Worm (Caenorhabditis elegans) whole organism, midembryonic: ENCODE measurements around the gene C04E6.13.

Source experiments
- T22C8.4 ChIP-seq: fragments of 200-800 bp; sonication (Bioruptor generic); IDR thresholded peaks from 2 replicates; pipeline ENCODE4 v1.3.6; 2022; ENCODE audit warnings: missing genetic modification characterization, missing compliant biosample characterization
- cog-1 ChIP-seq: sonication (generic microtip); optimal IDR thresholded peaks from 2 replicates; lab custom pipeline; 2016; ENCODE audit warnings: missing genetic modification characterization, missing compliant biosample characterization
- flt-1 ChIP-seq: fragments of 200-800 bp; sonication (Bioruptor generic); IDR thresholded peaks from 2 replicates; pipeline ENCODE4 v1.3.6; 2022; ENCODE audit warnings: missing genetic modification characterization, missing compliant biosample characterization
- klf-2 ChIP-seq: fragments of 200-800 bp; sonication (Bioruptor generic); conservative IDR thresholded peaks from 2 replicates; pipeline ENCODE4 v1.3.6; 2022; ENCODE audit warnings: missing genetic modification reagents, missing genetic modification characterization, missing compliant biosample characterization
- med-1 ChIP-seq: sonication (generic microtip); optimal IDR thresholded peaks from 2 replicates; lab custom pipeline; 2017; ENCODE audit warnings: missing genetic modification characterization, mild to moderate bottlenecking, missing compliant biosample characterization, antibody characterized with exemption, missing genetic modification reagents; ENCODE audit not compliant: insufficient read depth
- ref-1 ChIP-seq: fragments of 200-800 bp; sonication (Bioruptor generic); conservative IDR thresholded peaks from 2 replicates; pipeline ENCODE4 v1.3.6; 2022; ENCODE audit warnings: missing genetic modification reagents, missing genetic modification characterization, missing compliant biosample characterization
- tab-1 ChIP-seq: fragments of 200-800 bp; sonication (Bioruptor generic); IDR thresholded peaks from 2 replicates; pipeline ENCODE4 v1.3.6; 2022; ENCODE audit warnings: missing genetic modification characterization, missing compliant biosample characterization
- ztf-23 ChIP-seq: fragments of 200-800 bp; sonication (Bioruptor generic); IDR thresholded peaks from 2 replicates; pipeline ENCODE4 v1.3.6; 2022; ENCODE audit warnings: missing genetic modification reagents, missing genetic modification characterization, missing compliant biosample characterization
- ztf-29 ChIP-seq: fragments of 200-800 bp; sonication (Bioruptor generic); IDR thresholded peaks from 2 replicates; pipeline ENCODE4 v1.3.6; 2022; ENCODE audit warnings: missing genetic modification reagents, missing genetic modification characterization, missing compliant biosample characterization

Gene C04E6.13

ce11 chrV:5891204-5891603, 21.3 kb upstream of the C04E6.13 start:
- TF ChIP-seq med-1 (GFP tag; lab: Kevin White, UChicago) (no peak), T22C8.4 (GFP tag; lab: Robert Waterston, UW) (no peak), cog-1 (tag; lab: Kevin White, UChicago) (no peak), tab-1 (GFP tag; lab: Robert Waterston, UW) (no peak), ztf-29 (no peak), flt-1 (no peak), klf-2 (GFP tag; lab: Robert Waterston, UW) (no peak)

- TF ChIP-seq cog-1 (tag; lab: Kevin White, UChicago) (no peak), ref-1 (no peak), ztf-29 (no peak), T22C8.4 (GFP tag; lab: Robert Waterston, UW) (no peak), klf-2 (GFP tag; lab: Robert Waterston, UW) (no peak), tab-1 (GFP tag; lab: Robert Waterston, UW) (no peak), med-1 (GFP tag; lab: Kevin White, UChicago) (no peak), ztf-23 (GFP tag; lab: Robert Waterston, UW) (no peak), flt-1 (no peak)
These were observed 19.5 kb upstream of the C04E6.13 start, which contains the start of gene C04E6.7 for ce11 chrV:5893015-5893414. Gene C04E6.7 (plus strand): TSS chrV:5893315.

- TF ChIP-seq ztf-29, result no peak
- no peak for TF ChIP-seq klf-2 (GFP tag; lab: Robert Waterston, UW)
- TF ChIP-seq flt-1, result no peak
- TF ChIP-seq med-1 (GFP tag; lab: Kevin White, UChicago), result no peak
- no peak for TF ChIP-seq ztf-23 (GFP tag; lab: Robert Waterston, UW)
- TF ChIP-seq ref-1, result no peak
- no peak for TF ChIP-seq T22C8.4 (GFP tag; lab: Robert Waterston, UW)
- TF ChIP-seq cog-1 (tag; lab: Kevin White, UChicago), result no peak
- no peak for TF ChIP-seq tab-1 (GFP tag; lab: Robert Waterston, UW)
These were observed 17.5 kb upstream of the C04E6.13 start, which contains the start of gene grd-9 for ce11 chrV:5895021-5895420. Gene grd-9 (plus strand): TSS chrV:5895321.

ce11 chrV:5899940-5900339, 12.6 kb upstream of the C04E6.13 start, which contains the start of gene srd-16:
Gene srd-16 (minus strand): TSS chrV:5900040.
- no peak for TF ChIP-seq T22C8.4 (GFP tag; lab: Robert Waterston, UW)
- no peak for TF ChIP-seq ztf-23 (GFP tag; lab: Robert Waterston, UW)
- TF ChIP-seq ref-1, result no peak
- no peak for TF ChIP-seq ztf-29
- TF ChIP-seq cog-1 (tag; lab: Kevin White, UChicago), result no peak
- TF ChIP-seq med-1 (GFP tag; lab: Kevin White, UChicago), result no peak
- TF ChIP-seq klf-2 (GFP tag; lab: Robert Waterston, UW), result no peak
- no peak for TF ChIP-seq flt-1
- TF ChIP-seq tab-1 (GFP tag; lab: Robert Waterston, UW), result no peak

ce11 chrV:5901833-5902232, 10.7 kb upstream of the C04E6.13 start, which contains the start of gene C04E6.5:
Gene C04E6.5 (plus strand): TSS chrV:5902133.
- TF ChIP-seq T22C8.4 (GFP tag; lab: Robert Waterston, UW) (no peak), cog-1 (tag; lab: Kevin White, UChicago) (no peak), flt-1 (no peak), ref-1 (no peak), med-1 (GFP tag; lab: Kevin White, UChicago) (no peak), ztf-29 (no peak), ztf-23 (GFP tag; lab: Robert Waterston, UW) (no peak)

- TF ChIP-seq med-1 (GFP tag; lab: Kevin White, UChicago) (no peak), cog-1 (tag; lab: Kevin White, UChicago) (no peak), klf-2 (GFP tag; lab: Robert Waterston, UW) (no peak), ztf-29 (no peak), T22C8.4 (GFP tag; lab: Robert Waterston, UW) (no peak), flt-1 (no peak), ztf-23 (GFP tag; lab: Robert Waterston, UW) (no peak), ref-1 (no peak), tab-1 (GFP tag; lab: Robert Waterston, UW) (no peak)
These were observed 6.3 kb upstream of the C04E6.13 start, which contains the start of gene srd-15 for ce11 chrV:5906252-5906651. Gene srd-15 (minus strand): TSS chrV:5906352.

ce11 chrV:5907090-5907489, 5.4 kb upstream of the C04E6.13 start, which contains the start of gene C04E6.4:
Gene C04E6.4 (plus strand): TSS chrV:5907390.
- TF ChIP-seq T22C8.4 (GFP tag; lab: Robert Waterston, UW), result no peak
- no peak for TF ChIP-seq ref-1
- TF ChIP-seq ztf-29, result no peak
- TF ChIP-seq ztf-23 (GFP tag; lab: Robert Waterston, UW), result no peak
- TF ChIP-seq cog-1 (tag; lab: Kevin White, UChicago), result no peak
- no peak for TF ChIP-seq flt-1
- no peak for TF ChIP-seq klf-2 (GFP tag; lab: Robert Waterston, UW)
- TF ChIP-seq tab-1 (GFP tag; lab: Robert Waterston, UW), result no peak
- no peak for TF ChIP-seq med-1 (GFP tag; lab: Kevin White, UChicago)

ce11 chrV:5916862-5917261, 4.3 kb downstream of the C04E6.13 start:
- TF ChIP-seq med-1 (GFP tag; lab: Kevin White, UChicago) (no peak), ztf-23 (GFP tag; lab: Robert Waterston, UW) (no peak), ref-1 (no peak), flt-1 (no peak), cog-1 (tag; lab: Kevin White, UChicago) (no peak), tab-1 (GFP tag; lab: Robert Waterston, UW) (no peak)

ce11 chrV:5917707-5918106, 5.2 kb downstream of the C04E6.13 start, which contains the start of gene lrpr-1:
Gene lrpr-1 (minus strand): TSS chrV:5917891.
- TF ChIP-seq klf-2 (GFP tag; lab: Robert Waterston, UW) (0 out of 2 replicates have a peak, but pooled peaks have one; percentile 49), ztf-23 (GFP tag; lab: Robert Waterston, UW) (peak; percentile 72; the same call in 1 of the 2 replicates), flt-1 (peak; percentile 79), T22C8.4 (GFP tag; lab: Robert Waterston, UW) (no peak), tab-1 (GFP tag; lab: Robert Waterston, UW) (no peak), ref-1 (no peak), cog-1 (tag; lab: Kevin White, UChicago) (peak; percentile 47), ztf-29 (no peak), med-1 (GFP tag; lab: Kevin White, UChicago) (no peak)
